Worm (Caenorhabditis elegans): ENCODE measurements around the gene C34C6.9.
A peak's percentile ranks its signal among the peaks of the same experiment; 100 is the strongest.

DNA sequence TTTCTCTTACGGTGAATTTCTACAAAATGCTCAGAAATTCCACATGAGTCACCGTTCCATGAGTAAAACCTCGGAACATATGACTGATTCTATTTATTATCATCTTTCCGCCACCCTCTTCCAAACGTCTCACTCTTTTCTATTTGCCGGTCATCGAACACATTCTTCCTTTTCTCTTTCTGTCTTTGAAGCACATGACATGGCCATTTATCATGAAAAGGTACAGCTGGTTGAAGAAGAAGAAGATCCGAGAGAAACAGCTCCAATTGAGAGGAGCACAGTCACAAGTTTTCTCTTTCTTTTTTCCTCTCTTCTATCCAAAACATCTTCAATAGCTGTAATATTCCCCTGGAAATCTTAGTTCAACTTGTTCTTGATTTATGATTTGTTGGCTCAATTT is 21.3 kb downstream of the C34C6.9 start, which contains the start of gene cup-16:
- TF ChIP-seq nhr-237 (tag; optimal IDR thresholded peaks at IDR 0.05) (no peak), ztf-4 (tag; optimal IDR thresholded peaks at IDR 0.05) (no peak), sup-37 (GFP tag; optimal IDR thresholded peaks at IDR 0.05) (no peak), unc-130 (tag; optimal IDR thresholded peaks at IDR 0.05) (no peak), jun-1 (tag; optimal IDR thresholded peaks at IDR 0.05) (no peak), F16B12.6 (tag; optimal IDR thresholded peaks at IDR 0.05) (no peak), snpc-4 (tag; optimal IDR thresholded peaks at IDR 0.05) (no peak), sox-4 (tag; optimal IDR thresholded peaks at IDR 0.05) (no peak), ceh-90 (tag; optimal IDR thresholded peaks at IDR 0.05) (no peak), unc-30 (tag; optimal IDR thresholded peaks at IDR 0.05) (no peak), alr-1 (tag; optimal IDR thresholded peaks at IDR 0.05; ENCODE audit: borderline replicate concordance) (no peak), efl-1 (optimal IDR thresholded peaks at IDR 0.05) (no peak), efl-1 (GFP tag; optimal IDR thresholded peaks at IDR 0.05 in 1 of 2) (peak in 1 of 2 experiments; percentile 88), nhr-76 (tag; optimal IDR thresholded peaks at IDR 0.05) (no peak)
